Worm (Caenorhabditis elegans): ENCODE measurements around the gene R03G5.6.

R03G5.6 gene

ce11 chrX:7816434-7816974, at the start of gene R03G5.6, which contains the start of gene sek-1:
Gene R03G5.6 (minus strand): TSS chrX:7816924.
Gene sek-1 (plus strand): TSS chrX:7816734.
- no peak for TF ChIP-seq die-1 (tag; optimal IDR thresholded peaks at IDR 0.05)

ce11 chrX:7866493-7866892, 49.8 kb upstream of the R03G5.6 start:
- TF ChIP-seq Y79H2A.3 (GFP tag; conservative IDR thresholded peaks at IDR 0.05) (no peak), repo-1 (tag; optimal IDR thresholded peaks at IDR 0.05) (no peak), zfh-2 (GFP tag; conservative IDR thresholded peaks at IDR 0.05) (no peak), nhr-80 (tag; optimal IDR thresholded peaks at IDR 0.05) (peak; percentile 34)

- TF ChIP-seq hlh-26 (GFP tag; conservative IDR thresholded peaks at IDR 0.05): no peak
Observed at ce11 chrX:7847413-7847812, 30.7 kb upstream of the R03G5.6 start, which contains the start of gene C54D2.6. Gene C54D2.6 (minus strand): TSS chrX:7847513.

DNA sequence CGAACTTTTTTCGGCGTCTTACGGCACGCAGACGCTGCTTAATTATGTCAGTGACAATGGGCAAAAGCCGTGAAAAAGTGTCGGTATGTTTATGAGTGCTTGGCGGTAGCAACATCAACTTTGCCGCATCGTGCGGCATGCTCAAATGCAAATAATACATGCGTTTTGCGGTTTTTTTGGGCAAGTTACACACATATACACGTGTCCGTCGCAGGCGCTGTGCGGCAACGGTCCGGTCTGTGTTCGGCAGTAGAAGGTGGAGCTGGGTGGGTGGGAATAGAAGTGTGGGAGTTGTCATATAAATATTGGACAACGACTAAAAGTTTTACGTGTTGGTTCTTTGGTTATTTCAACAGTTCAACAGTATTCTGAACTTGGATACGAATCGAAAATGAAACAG, 25.5 kb upstream of the R03G5.6 start, which contains the start of gene idpp-11:
Gene idpp-11 (plus strand): TSS at position 301 of the 400 bp plus-strand sequence.
- TF ChIP-seq cebp-1 (GFP tag; IDR thresholded peaks at IDR 0.05) (no peak), cebp-1 (tag; optimal IDR thresholded peaks at IDR 0.05) (no peak), lag-1 (GFP tag; IDR thresholded peaks at IDR 0.05) (no peak), attf-5 (GFP tag; optimal IDR thresholded peaks at IDR 0.05) (no peak), C06A6.2 (GFP tag; conservative IDR thresholded peaks at IDR 0.05) (no peak), D2030.7 (GFP tag; IDR thresholded peaks at IDR 0.05) (no peak), F57C9.4 (tag; optimal IDR thresholded peaks at IDR 0.05) (no peak), dox-1 (GFP tag; IDR thresholded peaks at IDR 0.05) (no peak), C17E4.6 (GFP tag; IDR thresholded peaks at IDR 0.05) (no peak), B0261.1 (tag; optimal IDR thresholded peaks at IDR 0.05) (no peak), atf-7 (tag; optimal IDR thresholded peaks at IDR 0.05) (no peak), T26A5.8 (tag; optimal IDR thresholded peaks at IDR 0.05) (no peak), die-1 (tag; optimal IDR thresholded peaks at IDR 0.05) (no peak), athp-1 (tag; optimal IDR thresholded peaks at IDR 0.05) (no peak)

DNA sequence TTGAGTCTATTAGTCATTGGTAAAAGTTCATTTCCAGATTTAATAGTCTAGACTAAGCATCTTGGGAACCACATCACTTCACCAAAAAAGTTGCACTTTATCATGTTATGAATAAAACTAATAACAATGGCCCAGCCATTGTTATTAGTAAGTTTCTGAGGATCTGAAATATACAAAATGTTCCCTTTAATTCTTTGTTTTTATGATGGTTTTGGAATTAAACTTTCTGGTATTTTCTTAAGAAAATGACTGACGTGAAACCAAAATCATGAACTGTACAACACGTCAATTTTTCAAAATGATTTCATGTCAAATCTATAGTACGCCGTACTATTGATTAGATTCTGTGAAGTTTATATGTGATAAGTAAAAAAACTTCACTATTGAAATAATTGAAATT, 23.3 kb upstream of the R03G5.6 start:
- TF ChIP-seq pha-4 (tag; optimal IDR thresholded peaks at IDR 0.05) (no peak), ceh-79 (tag; optimal IDR thresholded peaks at IDR 0.05) (no peak), ZK185.1 (tag; optimal IDR thresholded peaks at IDR 0.05; ENCODE audit: poor library complexity, severe bottlenecking) (no peak), mcd-1 (GFP tag; IDR thresholded peaks at IDR 0.05) (no peak), B0336.3 (GFP tag; IDR thresholded peaks at IDR 0.05) (no peak), Y53F4B.3 (GFP tag; IDR thresholded peaks at IDR 0.05) (no peak)

ce11 chrX:7838582-7838981, 21.9 kb upstream of the R03G5.6 start, which contains the start of gene nlp-101:
Gene nlp-101 (plus strand): TSS chrX:7838882.
- no peak for TF ChIP-seq B0035.1 (tag; optimal IDR thresholded peaks at IDR 0.05)

ce11 chrX:7834117-7834516, 17.4 kb upstream of the R03G5.6 start, which contains the start of gene sul-3:
Gene sul-3 (minus strand): TSS chrX:7834217.
- TF ChIP-seq F23B12.7 (tag; optimal IDR thresholded peaks at IDR 0.05; ENCODE audit: insufficient read depth) (no peak), ceh-40 (GFP tag; IDR thresholded peaks at IDR 0.05) (no peak), lin-35 (GFP tag; optimal IDR thresholded peaks at IDR 0.05) (no peak), T26A5.8 (tag; optimal IDR thresholded peaks at IDR 0.05) (no peak), Y67H2A.10 (GFP tag; conservative IDR thresholded peaks at IDR 0.05) (no peak), D2030.7 (GFP tag; IDR thresholded peaks at IDR 0.05) (no peak), nfyb-1 (GFP tag; IDR thresholded peaks at IDR 0.05) (no peak)

Data from whole organism, young adult.